Fruit fly (Drosophila melanogaster): ENCODE data around the gene Sras.

Gene Sras

dm6 chr3L:5580490-5581116, 17.0 kb downstream of the Sras start:
- TF ChIP-seq CG6163 (GFP tag; IDR thresholded peaks at IDR 0.05): no peak
- TF ChIP-seq fkh (GFP tag; optimal IDR thresholded peaks at IDR 0.05): peak; percentile 15

- TF ChIP-seq CG8632 (GFP tag; optimal IDR thresholded peaks at IDR 0.05) (no peak), fkh (GFP tag; optimal IDR thresholded peaks at IDR 0.05) (peak; percentile 25), CG6276 (GFP tag; optimal IDR thresholded peaks at IDR 0.05) (no peak), Hr4 (GFP tag; optimal IDR thresholded peaks at IDR 0.05) (no peak), CG34406 (GFP tag; optimal IDR thresholded peaks at IDR 0.05) (no peak)
Measured at dm6 chr3L:5581542-5581941, 18.0 kb downstream of the Sras start.

DNA sequence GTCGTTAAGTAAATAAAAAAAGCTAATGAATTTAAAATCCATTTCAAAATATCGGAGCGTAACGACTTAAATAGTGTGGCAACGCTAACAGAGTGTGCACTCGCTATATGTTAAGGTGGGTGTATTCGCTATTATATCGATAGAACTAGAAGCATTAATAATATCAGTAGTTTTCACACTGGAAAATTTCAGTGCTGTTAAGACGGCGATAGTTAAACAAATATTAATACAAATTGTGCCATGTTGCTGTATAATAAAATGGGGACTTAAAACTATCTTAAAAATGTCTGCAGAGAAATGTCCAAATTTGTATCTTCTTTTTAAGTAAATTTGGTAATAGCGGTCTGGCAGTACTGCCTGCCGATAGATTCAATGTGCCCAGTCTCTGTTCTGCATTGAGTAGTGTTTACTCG, 19.7 kb downstream of the Sras start:
- TF ChIP-seq CG6276 (GFP tag; optimal IDR thresholded peaks at IDR 0.05) (no peak), spab (GFP tag; optimal IDR thresholded peaks at IDR 0.05) (no peak), CG8319 (GFP tag; optimal IDR thresholded peaks at IDR 0.05) (peak; percentile 39), CG11902 (GFP tag; optimal IDR thresholded peaks at IDR 0.05) (peak; percentile 79), CG3032 (tag; optimal IDR thresholded peaks at IDR 0.05) (no peak), cyc (GFP tag; optimal IDR thresholded peaks at IDR 0.05) (no peak), Lpt (GFP tag; optimal IDR thresholded peaks at IDR 0.05) (peak; percentile 51), CG7368 (GFP tag; optimal IDR thresholded peaks at IDR 0.05) (peak; percentile 60), pdm3 (GFP tag; optimal IDR thresholded peaks at IDR 0.05) (no peak), Hr39 (GFP tag; optimal IDR thresholded peaks at IDR 0.05) (peak; percentile 91), esn (GFP tag; optimal IDR thresholded peaks at IDR 0.05) (peak; percentile 78), acj6 (GFP tag; optimal IDR thresholded peaks at IDR 0.05) (peak; percentile 78), CG10631 (GFP tag; optimal IDR thresholded peaks at IDR 0.05) (peak; percentile 86), lz (GFP tag; optimal IDR thresholded peaks at IDR 0.05) (peak; percentile 82), CG1621 (tag; optimal IDR thresholded peaks at IDR 0.05) (no peak), fkh (GFP tag; optimal IDR thresholded peaks at IDR 0.05) (peak; percentile 96), CG34406 (GFP tag; optimal IDR thresholded peaks at IDR 0.05) (peak; percentile 53), CG6163 (GFP tag; IDR thresholded peaks at IDR 0.05) (peak; percentile 92), dsx (GFP tag; optimal IDR thresholded peaks at IDR 0.05; ENCODE audit: poor library complexity, severe bottlenecking) (no peak), Eip75B (GFP tag; optimal IDR thresholded peaks at IDR 0.05) (no peak), svp (GFP tag) (no peak), CG8632 (GFP tag; optimal IDR thresholded peaks at IDR 0.05) (peak; percentile 53), achi (GFP tag; optimal IDR thresholded peaks at IDR 0.05) (no peak), fd59A (GFP tag; optimal IDR thresholded peaks at IDR 0.05) (peak; percentile 52), CG10669 (GFP tag; optimal IDR thresholded peaks at IDR 0.05) (no peak), Smox (GFP tag; optimal IDR thresholded peaks at IDR 0.05) (no peak), eg (GFP tag; IDR thresholded peaks at IDR 0.05) (peak; percentile 89), CG31627 (GFP tag; optimal IDR thresholded peaks at IDR 0.05) (peak; percentile 91), Eip78C (GFP tag) (no peak), CG11762 (GFP tag; optimal IDR thresholded peaks at IDR 0.05; ENCODE audit: insufficient read depth) (peak; percentile 58), CG9139 (GFP tag; optimal IDR thresholded peaks at IDR 0.05) (no peak), CG6808 (GFP tag; optimal IDR thresholded peaks at IDR 0.05) (no peak), topi (GFP tag; optimal IDR thresholded peaks at IDR 0.05) (no peak), CG8119 (GFP tag; IDR thresholded peaks at IDR 0.05) (peak; percentile 49; the same call in 1 of the 3 replicates), CG3919 (GFP tag; optimal IDR thresholded peaks at IDR 0.05) (no peak), CG11294 (GFP tag; IDR thresholded peaks at IDR 0.05) (peak; percentile 74), CG4318 (GFP tag; optimal IDR thresholded peaks at IDR 0.05) (peak; percentile 68), CG15336 (GFP tag; IDR thresholded peaks at IDR 0.05) (peak; percentile 60), Eip93F (GFP tag; optimal IDR thresholded peaks at IDR 0.05) (no peak), salr (GFP tag; optimal IDR thresholded peaks at IDR 0.05) (peak in 1 of 2 experiments; percentile 59), CG32006 (GFP tag; optimal IDR thresholded peaks at IDR 0.05) (no peak), Sox15 (GFP tag; optimal IDR thresholded peaks at IDR 0.05) (peak; percentile 71), Sox14 (GFP tag; optimal IDR thresholded peaks at IDR 0.05) (no peak), vri (GFP tag; optimal IDR thresholded peaks at IDR 0.05) (no peak), Gug (GFP tag; IDR thresholded peaks at IDR 0.05) (peak; percentile 82), CG6792 (GFP tag; optimal IDR thresholded peaks at IDR 0.05) (peak; percentile 51)
